Worm (Caenorhabditis elegans): ENCODE data around the gene trpp-12.

- TF ChIP-seq lin-13 (tag; optimal IDR thresholded peaks at IDR 0.05) = no peak
- no peak for TF ChIP-seq lsy-2 (tag; optimal IDR thresholded peaks at IDR 0.05)
- no peak for TF ChIP-seq snpc-4 (tag; optimal IDR thresholded peaks at IDR 0.05)
- no peak for TF ChIP-seq unc-39 (tag; optimal IDR thresholded peaks at IDR 0.05)
- no peak for TF ChIP-seq nhr-28 (tag; optimal IDR thresholded peaks at IDR 0.05)
- no peak for TF ChIP-seq elt-3 (tag; optimal IDR thresholded peaks at IDR 0.05)
- TF ChIP-seq hlh-1 (tag; optimal IDR thresholded peaks at IDR 0.05) = no peak
- TF ChIP-seq ceh-83 (GFP tag; optimal IDR thresholded peaks at IDR 0.05) = no peak
- no peak for TF ChIP-seq pha-4 (tag; optimal IDR thresholded peaks at IDR 0.05)
Observed at ce11 chrX:2456141-2456540, 46.6 kb downstream of the trpp-12 start.

Measured in whole organism, mixed stage, embryonic.